Fruit fly (Drosophila melanogaster): ENCODE results near the gene U2af38.

The U2af38 gene

dm6 chr2L:267441-268089, 26.9 kb downstream of the U2af38 start, which contains the start of gene CG17075 (continued):
- peak; percentile 24 for TF ChIP-seq CG3995 (GFP tag; optimal IDR thresholded peaks at IDR 0.05)
- TF ChIP-seq CG8089 (GFP tag; optimal IDR thresholded peaks at IDR 0.05) = peak; percentile 48
- peak; percentile 90 for TF ChIP-seq NFAT (GFP tag; IDR thresholded peaks at IDR 0.05)
- TF ChIP-seq CG2199 (GFP tag; IDR thresholded peaks at IDR 0.05) = peak; percentile 81; the same call in 2 of the 3 replicates
- TF ChIP-seq zf30C (GFP tag; optimal IDR thresholded peaks at IDR 0.05) = peak; percentile 77
- peak; percentile 94 for TF ChIP-seq CG12769 (tag; optimal IDR thresholded peaks at IDR 0.05)
- no peak for TF ChIP-seq CG9876 (GFP tag; optimal IDR thresholded peaks at IDR 0.05)
- peak; percentile 83 for TF ChIP-seq CG1529 (GFP tag; optimal IDR thresholded peaks at IDR 0.05)
- TF ChIP-seq ranshi (GFP tag; IDR thresholded peaks at IDR 0.05) = peak; percentile 96
- TF ChIP-seq CG18011 (GFP tag; optimal IDR thresholded peaks at IDR 0.05) = peak; percentile 85
- TF ChIP-seq CG13775 (GFP tag; optimal IDR thresholded peaks at IDR 0.05) = peak; percentile 91
- TF ChIP-seq CG18764 (GFP tag; optimal IDR thresholded peaks at IDR 0.05) = peak; percentile 88
- TF ChIP-seq Dp (GFP tag; optimal IDR thresholded peaks at IDR 0.05) = peak; percentile 13
- TF ChIP-seq Opbp (GFP tag; IDR thresholded peaks at IDR 0.05; ENCODE audit: partially characterized antibody) = no peak
- peak; percentile 42 for TF ChIP-seq wek (GFP tag; optimal IDR thresholded peaks at IDR 0.05)
- TF ChIP-seq Atf-2 (GFP tag; optimal IDR thresholded peaks at IDR 0.05) = peak; percentile 63
- peak; percentile 90 for TF ChIP-seq CrebB (tag; optimal IDR thresholded peaks at IDR 0.05)
- peak; percentile 55 for TF ChIP-seq repo (GFP tag; optimal IDR thresholded peaks at IDR 0.05)
- peak; percentile 96 for TF ChIP-seq CG10147 (GFP tag; optimal IDR thresholded peaks at IDR 0.05)
- TF ChIP-seq z (GFP tag; IDR thresholded peaks at IDR 0.05) = no peak; the same call in 2 of the 3 replicates
- no peak for TF ChIP-seq Hr39 (optimal IDR thresholded peaks at IDR 0.05)
- TF ChIP-seq corto (GFP tag; optimal IDR thresholded peaks at IDR 0.05) = peak; percentile 61
- TF ChIP-seq pum (GFP tag; optimal IDR thresholded peaks at IDR 0.05) = peak; percentile 76
- TF ChIP-seq Nf-YA (GFP tag; IDR thresholded peaks at IDR 0.05) = peak; percentile 89
- TF ChIP-seq CG8944 (GFP tag; optimal IDR thresholded peaks at IDR 0.05) = peak; percentile 49
- TF ChIP-seq D19A (tag; optimal IDR thresholded peaks at IDR 0.05) = peak; percentile 89
- peak; percentile 90 for TF ChIP-seq Ets65A (GFP tag)
- TF ChIP-seq Mad (GFP tag; optimal IDR thresholded peaks at IDR 0.05) = peak; percentile 81
- TF ChIP-seq gsb-n (tag; optimal IDR thresholded peaks at IDR 0.05) = peak; percentile 89
- TF ChIP-seq Ssrp (tag; optimal IDR thresholded peaks at IDR 0.05) = peak; percentile 90
- peak; percentile 94 for TF ChIP-seq cwo (GFP tag; optimal IDR thresholded peaks at IDR 0.05)
- TF ChIP-seq Rfx (GFP tag; IDR thresholded peaks at IDR 0.05) = peak; percentile 98
- TF ChIP-seq B-H1 (GFP tag; IDR thresholded peaks at IDR 0.05) = peak; percentile 94
- no peak for TF ChIP-seq HLH4C (GFP tag; IDR thresholded peaks at IDR 0.05; ENCODE audit: partially characterized antibody)
- no peak for TF ChIP-seq Doc3 (GFP tag; IDR thresholded peaks at IDR 0.05; ENCODE audit: partially characterized antibody)
- TF ChIP-seq CG16779 (GFP tag; IDR thresholded peaks at IDR 0.05) = peak; percentile 81
- TF ChIP-seq unpg (GFP tag; optimal IDR thresholded peaks at IDR 0.05) = peak; percentile 96
- peak; percentile 92 for TF ChIP-seq CG4424 (GFP tag; optimal IDR thresholded peaks at IDR 0.05)
- peak; percentile 85 for TF ChIP-seq CG6254 (GFP tag; optimal IDR thresholded peaks at IDR 0.05)
- peak; percentile 87 for TF ChIP-seq CG31224 (GFP tag; IDR thresholded peaks at IDR 0.05)
- peak; percentile 40 for TF ChIP-seq da (GFP tag; optimal IDR thresholded peaks at IDR 0.05)
- TF ChIP-seq zen (tag; optimal IDR thresholded peaks at IDR 0.05) = peak; percentile 75
- TF ChIP-seq CG43689 (GFP tag; IDR thresholded peaks at IDR 0.05) = peak; percentile 89
- TF ChIP-seq CG32532 (GFP tag; IDR thresholded peaks at IDR 0.05) = peak; percentile 93
- TF ChIP-seq Kr (GFP tag; optimal IDR thresholded peaks at IDR 0.05) = no peak
- TF ChIP-seq Hr51 (GFP tag; optimal IDR thresholded peaks at IDR 0.05) = peak; percentile 75 to 96
- peak; percentile 96 for TF ChIP-seq caup (GFP tag; optimal IDR thresholded peaks at IDR 0.05; ENCODE audit: severe bottlenecking)
- peak; percentile 79 for TF ChIP-seq CG4617 (GFP tag; optimal IDR thresholded peaks at IDR 0.05; ENCODE audit: borderline replicate concordance)
- TF ChIP-seq vvl (GFP tag; IDR thresholded peaks at IDR 0.05) = peak; percentile 98
- peak; percentile 58 for TF ChIP-seq CG2202 (tag; optimal IDR thresholded peaks at IDR 0.05)
